Fruit fly (Drosophila melanogaster) whole organism, embryonic: ENCODE measurements around the gene CG14820.

Source experiments
- CG10366 ChIP-seq: fragments of 200-800 bp; sonication (Bioruptor generic); IDR thresholded peaks from 2 replicates; pipeline ENCODE4 v1.3.6; 2022; ENCODE audit warnings: missing biosample characterization, missing genetic modification characterization
- CG10431 ChIP-seq: fragments of 200-800 bp; sonication (Bioruptor generic); optimal IDR thresholded peaks from 3 replicates; lab custom pipeline; 2018; ENCODE audit warnings: missing biosample characterization, mild to moderate bottlenecking, missing genetic modification characterization
- CG10462 ChIP-seq: fragments of 200-800 bp; sonication (Bioruptor generic); optimal IDR thresholded peaks from 2 replicates; lab custom pipeline; 2016; ENCODE audit warnings: missing biosample characterization, missing genetic modification characterization
- CG10543 ChIP-seq: fragments of 200-800 bp; sonication (Bioruptor generic); optimal IDR thresholded peaks from 3 replicates; lab custom pipeline; 2017; ENCODE audit warnings: missing biosample characterization, mild to moderate bottlenecking, missing genetic modification characterization, moderate library complexity
- CG10654 ChIP-seq: fragments of 200-800 bp; sonication (Bioruptor generic); optimal IDR thresholded peaks from 2 replicates; lab custom pipeline; 2016; ENCODE audit warnings: missing biosample characterization, missing genetic modification characterization
- CG11085 ChIP-seq: fragments of 200-800 bp; sonication (Bioruptor generic); IDR thresholded peaks from 2 replicates; pipeline ENCODE4 v1.3.6; 2022; ENCODE audit warnings: missing biosample characterization, missing genetic modification characterization
- CG12236 ChIP-seq: fragments of 200-800 bp; sonication (Bioruptor generic); optimal IDR thresholded peaks from 2 replicates; lab custom pipeline; 2016; ENCODE audit warnings: missing biosample characterization, missing genetic modification characterization
- CG1233 ChIP-seq: fragments of 200-800 bp; sonication (Bioruptor generic); optimal IDR thresholded peaks from 4 replicates; lab custom pipeline; 2018; ENCODE audit warnings: missing biosample characterization, mild to moderate bottlenecking, missing genetic modification characterization
- CG12391 ChIP-seq: fragments of 200-800 bp; sonication (Bioruptor generic); optimal IDR thresholded peaks from 3 replicates; lab custom pipeline; 2018; ENCODE audit warnings: missing biosample characterization, mild to moderate bottlenecking, missing genetic modification characterization, moderate library complexity
- CG13296 ChIP-seq: fragments of 200-800 bp; sonication (Bioruptor generic); optimal IDR thresholded peaks from 3 replicates; lab custom pipeline; 2018; ENCODE audit warnings: missing biosample characterization, mild to moderate bottlenecking, missing genetic modification characterization
- CG17361 ChIP-seq: fragments of 200-800 bp; sonication (Bioruptor generic); IDR thresholded peaks from 3 replicates; pipeline ENCODE4 v1.3.6; 2022; ENCODE audit warnings: missing biosample characterization, missing genetic modification characterization
- CG17829 ChIP-seq: fragments of 200-800 bp; optimal IDR thresholded peaks from 2 replicates; lab custom pipeline; 2019; ENCODE audit warnings: missing biosample characterization, mild to moderate bottlenecking, missing genetic modification characterization, moderate library complexity
- CG1832 ChIP-seq: fragments of 200-800 bp; sonication (Bioruptor generic); optimal IDR thresholded peaks from 2 replicates; lab custom pipeline; 2017; ENCODE audit warnings: missing biosample characterization, mild to moderate bottlenecking, missing genetic modification characterization, inconsistent platforms
- CG2712 ChIP-seq: fragments of 200-800 bp; optimal IDR thresholded peaks from 3 replicates; lab custom pipeline; 2019; ENCODE audit warnings: missing biosample characterization, mild to moderate bottlenecking, missing genetic modification characterization, moderate library complexity
- CG30403 ChIP-seq: fragments of 200-800 bp; sonication (Bioruptor generic); optimal IDR thresholded peaks from 3 replicates; lab custom pipeline; 2016; ENCODE audit warnings: missing biosample characterization, missing genetic modification characterization
- CG3065 ChIP-seq: fragments of 200-800 bp; sonication (Bioruptor generic); optimal IDR thresholded peaks from 2 replicates; lab custom pipeline; 2016; ENCODE audit warnings: missing biosample characterization, missing genetic modification characterization
- CG3838 ChIP-seq: fragments of 200-800 bp; sonication (Bioruptor generic); optimal IDR thresholded peaks from 3 replicates; lab custom pipeline; 2016; ENCODE audit warnings: missing biosample characterization, missing genetic modification characterization
- CG4282 ChIP-seq: fragments of 200-800 bp; sonication (Bioruptor generic); optimal IDR thresholded peaks from 2 replicates; lab custom pipeline; 2016; ENCODE audit warnings: missing biosample characterization, missing genetic modification characterization
- CG4424 ChIP-seq: fragments of 200-800 bp; sonication (Bioruptor generic); optimal IDR thresholded peaks from 3 replicates; lab custom pipeline; 2016; ENCODE audit warnings: missing biosample characterization, missing genetic modification characterization
- CG4730 ChIP-seq: fragments of 200-800 bp; sonication (Bioruptor generic); IDR thresholded peaks from 2 replicates; pipeline ENCODE4 v1.3.6; 2022; ENCODE audit warnings: missing biosample characterization, missing genetic modification characterization
- CG7786 ChIP-seq: fragments of 200-800 bp; sonication (Bioruptor generic); optimal IDR thresholded peaks from 2 replicates; lab custom pipeline; 2016; ENCODE audit warnings: missing biosample characterization, missing genetic modification characterization
- CG8281 ChIP-seq: fragments of 200-800 bp; sonication (Bioruptor generic); optimal IDR thresholded peaks from 2 replicates; lab custom pipeline; 2018; ENCODE audit warnings: missing biosample characterization, mild to moderate bottlenecking, missing genetic modification characterization, moderate library complexity
- CG9609 ChIP-seq: fragments of 200-800 bp; sonication (Bioruptor generic); optimal IDR thresholded peaks from 3 replicates; lab custom pipeline; 2016; ENCODE audit warnings: missing biosample characterization, missing genetic modification characterization
- Camta ChIP-seq: fragments of 200-800 bp; sonication (Bioruptor generic); optimal IDR thresholded peaks from 2 replicates; lab custom pipeline; 2016; ENCODE audit warnings: missing biosample characterization, missing genetic modification characterization
- D19B ChIP-seq: fragments of 200-800 bp; sonication (Bioruptor generic); optimal IDR thresholded peaks from 2 replicates; lab custom pipeline; 2017; ENCODE audit warnings: missing biosample characterization, mild to moderate bottlenecking, missing genetic modification characterization
- Dref ChIP-seq: fragments of 200-800 bp; sonication (Bioruptor generic); IDR thresholded peaks from 2 replicates; pipeline ENCODE4 v1.3.6; 2022; ENCODE audit warnings: missing biosample characterization, missing genetic modification characterization
- GATAe ChIP-seq: fragments of 200-800 bp; sonication (Bioruptor generic); conservative IDR thresholded peaks from 2 replicates; pipeline ENCODE4 v1.3.6; 2022; ENCODE audit warnings: missing biosample characterization, missing genetic modification characterization
- HLH4C ChIP-seq: fragments of 200-800 bp; sonication (Bioruptor generic); IDR thresholded peaks from 3 replicates; pipeline ENCODE4 v1.3.6; 2022; ENCODE audit warnings: missing biosample characterization, missing genetic modification characterization; ENCODE audit not compliant: partially characterized antibody
- Hr51 ChIP-seq, 2 experiments: fragments of 200-800 bp; sonication (Bioruptor generic); optimal IDR thresholded peaks; 2 replicates in 1 of 2; 3 replicates in 1 of 2; lab custom pipeline; 2016 to 2018; ENCODE audit warnings: missing biosample characterization in 2 of 2, missing genetic modification characterization in 2 of 2, mild to moderate bottlenecking in 1 of 2, moderate library complexity in 1 of 2
- Lim3 ChIP-seq: fragments of 200-800 bp; sonication (Bioruptor generic); IDR thresholded peaks from 2 replicates; pipeline ENCODE4 v1.3.6; 2022; ENCODE audit warnings: missing biosample characterization, missing genetic modification characterization
- TFAM ChIP-seq: fragments of 200-800 bp; sonication (Bioruptor generic); optimal IDR thresholded peaks from 2 replicates; lab custom pipeline; 2017; ENCODE audit warnings: missing biosample characterization, missing genetic modification characterization, inconsistent platforms
- ara ChIP-seq: fragments of 200-800 bp; sonication (Bioruptor generic); IDR thresholded peaks from 2 replicates; pipeline ENCODE4 v1.3.6; 2022; ENCODE audit warnings: missing biosample characterization, missing genetic modification characterization
- cg ChIP-seq: fragments of 200-800 bp; sonication (Bioruptor generic); optimal IDR thresholded peaks from 3 replicates; lab custom pipeline; 2019; ENCODE audit warnings: missing biosample characterization, mild to moderate bottlenecking, missing genetic modification characterization, moderate library complexity
- ems ChIP-seq: fragments of 200-800 bp; sonication (Bioruptor generic); optimal IDR thresholded peaks from 3 replicates; lab custom pipeline; 2016; ENCODE audit warnings: missing biosample characterization, missing genetic modification characterization
- ewg ChIP-seq: fragments of 200-800 bp; sonication (Bioruptor generic); optimal IDR thresholded peaks from 3 replicates; lab custom pipeline; 2017; ENCODE audit warnings: mild to moderate bottlenecking, missing biosample characterization, missing genetic modification reagents, missing genetic modification characterization
- grau ChIP-seq: fragments of 200-800 bp; optimal IDR thresholded peaks from 3 replicates; lab custom pipeline; 2019; ENCODE audit warnings: missing biosample characterization, mild to moderate bottlenecking, missing genetic modification characterization, moderate library complexity
- gt ChIP-seq: fragments of 200-800 bp; sonication (Bioruptor generic); IDR thresholded peaks from 2 replicates; pipeline ENCODE4 v1.3.6; 2022; ENCODE audit warnings: missing biosample characterization, missing genetic modification characterization
- hth ChIP-seq: fragments of >200 bp; optimal IDR thresholded peaks from 2 replicates; lab custom pipeline; 2017; ENCODE audit warnings: inconsistent platforms
- ind ChIP-seq: fragments of 200-800 bp; sonication (Bioruptor generic); optimal IDR thresholded peaks from 3 replicates; lab custom pipeline; 2016; ENCODE audit warnings: missing biosample characterization, missing genetic modification characterization
- insv ChIP-seq, 2 experiments: fragments of 200-800 bp; sonication (Bioruptor generic); optimal IDR thresholded peaks; 3 replicates each; lab custom pipeline; 2016 to 2018; ENCODE audit warnings: missing biosample characterization in 2 of 2, missing genetic modification characterization in 2 of 2
- jing ChIP-seq: fragments of 200-800 bp; sonication (Bioruptor generic); optimal IDR thresholded peaks from 2 replicates; lab custom pipeline; 2018; ENCODE audit warnings: missing biosample characterization, mild to moderate bottlenecking, missing genetic modification characterization
- knrl ChIP-seq: fragments of 200-800 bp; sonication (Bioruptor generic); IDR thresholded peaks from 3 replicates; pipeline ENCODE4 v1.3.6; 2022; ENCODE audit warnings: missing biosample characterization, missing genetic modification characterization; ENCODE audit not compliant: partially characterized antibody
- luna ChIP-seq: fragments of 200-800 bp; sonication (Bioruptor generic); optimal IDR thresholded peaks from 2 replicates; lab custom pipeline; 2016; ENCODE audit warnings: missing biosample characterization, missing genetic modification characterization
- otp ChIP-seq: fragments of 200-800 bp; sonication (Bioruptor generic); IDR thresholded peaks from 3 replicates; pipeline ENCODE4, ENCODE4 v1.3.6; 2022; ENCODE audit warnings: missing biosample characterization, missing genetic modification characterization
- pb ChIP-seq: fragments of 200-800 bp; sonication (Bioruptor generic); optimal IDR thresholded peaks from 3 replicates; lab custom pipeline; 2016; ENCODE audit warnings: missing biosample characterization, missing genetic modification characterization
- repo ChIP-seq: fragments of 200-800 bp; sonication (Bioruptor generic); optimal IDR thresholded peaks from 2 replicates; lab custom pipeline; 2016; ENCODE audit warnings: missing biosample characterization, missing genetic modification characterization
- ro ChIP-seq: fragments of 200-800 bp; sonication (Bioruptor generic); IDR thresholded peaks from 2 replicates; pipeline ENCODE4 v1.3.6; 2022; ENCODE audit warnings: missing biosample characterization, missing genetic modification characterization
- sens-2 ChIP-seq: fragments of 200-800 bp; sonication (Bioruptor generic); IDR thresholded peaks from 2 replicates; pipeline ENCODE4 v1.3.6; 2022; ENCODE audit warnings: missing biosample characterization, missing genetic modification characterization
- sim ChIP-seq: fragments of 200-800 bp; sonication (Bioruptor generic); IDR thresholded peaks from 2 replicates; pipeline ENCODE4 v1.3.6; 2022; ENCODE audit warnings: missing biosample characterization, missing genetic modification characterization
- sna ChIP-seq: fragments of 200-800 bp; sonication (Bioruptor generic); IDR thresholded peaks from 2 replicates; pipeline ENCODE4 v1.3.6; 2022; ENCODE audit warnings: missing biosample characterization, missing genetic modification characterization; ENCODE audit not compliant: partially characterized antibody
- stc ChIP-seq: fragments of 200-800 bp; sonication (Bioruptor generic); IDR thresholded peaks from 2 replicates; pipeline ENCODE4 v1.3.6; 2022; ENCODE audit warnings: missing biosample characterization, missing genetic modification characterization
- tgo ChIP-seq: fragments of 200-800 bp; sonication (Bioruptor generic); IDR thresholded peaks from 3 replicates; pipeline ENCODE4 v1.3.6; 2022; ENCODE audit warnings: missing biosample characterization, missing genetic modification characterization

Gene CG14820

dm6 chr3L:6977391-6977790, 44.7 kb downstream of the CG14820 start (continued):
- TF ChIP-seq hth (lab: Kevin White, UChicago) (no peak), repo (no peak), CG10543 (GFP tag; lab: Kevin White, UChicago) (no peak), CG8281 (no peak), CG10462 (GFP tag; lab: Kevin White, UChicago) (peak; percentile 29), TFAM (GFP tag; lab: Kevin White, UChicago) (no peak), cg (GFP tag; lab: Kevin White, UChicago) (no peak), CG4424 (peak; percentile 61), knrl (no peak), ind (peak; percentile 49), sim (0 out of 2 replicates have a peak, but pooled peaks have one; percentile 46), CG3065 (GFP tag; lab: Kevin White, UChicago) (no peak), ro (GFP tag; lab: Robert Waterston, UW) (no peak), D19B (peak; percentile 8), CG7786 (GFP tag; lab: Kevin White, UChicago) (no peak), HLH4C (GFP tag; lab: Robert Waterston, UW) (no peak), CG1233 (GFP tag; lab: Kevin White, UChicago) (peak; percentile 19), CG1832 (no peak), CG2712 (peak; percentile 72), CG4730 (GFP tag; lab: Robert Waterston, UW) (no peak; the same call in 1 of the 2 replicates), CG3838 (GFP tag; lab: Kevin White, UChicago) (no peak), Hr51 (GFP tag; optimal IDR thresholded peaks at IDR 0.05; lab: Kevin White, UChicago) (peak in 1 of 2 experiments; percentile 76), CG4282 (GFP tag; lab: Kevin White, UChicago) (no peak), sens-2 (GFP tag; lab: Robert Waterston, UW) (peak; percentile 46; the same call in 1 of the 2 replicates), Lim3 (peak; percentile 52; the same call in 1 of the 2 replicates), Camta (GFP tag; lab: Kevin White, UChicago) (no peak), CG11085 (GFP tag; lab: Robert Waterston, UW) (no peak), CG17829 (peak; percentile 55), CG12236 (GFP tag; lab: Kevin White, UChicago) (no peak), Dref (GFP tag; lab: Robert Waterston, UW) (no peak), CG10431 (GFP tag; lab: Kevin White, UChicago) (no peak), CG13296 (GFP tag; lab: Kevin White, UChicago) (no peak), ems (GFP tag; lab: Kevin White, UChicago) (no peak), grau (tag; lab: Kevin White, UChicago) (peak; percentile 5), GATAe (GFP tag; lab: Robert Waterston, UW) (no peak; the same call in 1 of the 2 replicates), ewg (GFP tag; lab: Kevin White, UChicago) (peak; percentile 45), CG10366 (GFP tag; lab: Robert Waterston, UW) (peak; percentile 64), pb (no peak), sna (GFP tag; lab: Robert Waterston, UW) (no peak), CG12391 (tag; lab: Kevin White, UChicago) (peak; percentile 75), jing (no peak), CG30403 (peak; percentile 38), CG10654 (peak; percentile 40), tgo (GFP tag; lab: Robert Waterston, UW) (peak; percentile 62), gt (no peak), ara (GFP tag; lab: Robert Waterston, UW) (peak; percentile 35; the same call in 1 of the 2 replicates), CG9609 (GFP tag; lab: Kevin White, UChicago) (no peak), stc (GFP tag; lab: Robert Waterston, UW) (peak; percentile 22; the same call in 1 of the 2 replicates), otp (0 out of 3 replicates have a peak, but pooled peaks have one; percentile 31), insv (GFP tag; optimal IDR thresholded peaks at IDR 0.05; lab: Kevin White, UChicago) (no peak), CG17361 (peak; percentile 51; the same call in 2 of the 3 replicates), luna (GFP tag; lab: Kevin White, UChicago) (no peak)
